Worm (Caenorhabditis elegans): Measurements from ENCODE around the gene dnj-25.

DNA sequence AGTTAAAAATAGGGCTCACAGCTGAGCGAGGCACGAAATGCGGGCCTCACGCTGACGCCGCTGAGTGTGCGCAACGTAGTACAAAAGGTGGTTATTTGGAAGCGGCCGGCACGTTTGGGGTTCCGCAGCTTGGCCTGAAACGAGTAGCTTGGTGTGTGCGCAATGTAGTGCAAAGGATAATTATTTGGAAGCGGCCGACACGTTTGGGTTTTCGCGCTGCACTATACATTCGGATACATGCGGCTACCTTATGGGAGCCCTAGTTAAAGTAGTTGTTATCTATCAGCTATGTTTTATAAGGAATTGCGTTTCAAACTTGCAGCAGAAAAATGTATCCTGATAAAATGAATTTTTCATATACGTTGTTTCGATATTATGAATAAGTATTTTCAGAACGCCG, 45.9 kb upstream of the dnj-25 start, which contains the start of gene Y44A6D.1:
- no peak for TF ChIP-seq R02D3.7 (tag; optimal IDR thresholded peaks at IDR 0.05)
- no peak for TF ChIP-seq tbx-2 (tag; optimal IDR thresholded peaks at IDR 0.05)
- no peak for TF ChIP-seq nhr-237 (tag; optimal IDR thresholded peaks at IDR 0.05)

Measured in whole organism, L3 larva.